Worm (Caenorhabditis elegans) whole organism, L3 larva: ENCODE results near the gene zipt-13.

Experiments used
- aly-2 ChIP-seq: fragments of 150-350 bp; optimal IDR thresholded peaks from 2 replicates; lab custom pipeline; 2014; ENCODE audit warnings: missing biosample characterization, missing genetic modification characterization
- ama-1 ChIP-seq: fragments of 150-350 bp; optimal IDR thresholded peaks from 2 replicates; lab custom pipeline; 2018
- fkh-10 ChIP-seq: sonication (generic microtip); optimal IDR thresholded peaks from 2 replicates; lab custom pipeline; 2017; ENCODE audit warnings: missing biosample characterization, missing genetic modification reagents, missing genetic modification characterization
- jun-1 ChIP-seq: fragments of 150-350 bp; optimal IDR thresholded peaks from 2 replicates; lab custom pipeline; 2014; ENCODE audit warnings: missing biosample characterization, missing genetic modification reagents, missing genetic modification characterization
- lin-39 ChIP-seq: fragments of 150-350 bp; optimal IDR thresholded peaks from 2 replicates; lab custom pipeline; 2018; ENCODE audit warnings: missing biosample characterization, missing genetic modification reagents, missing genetic modification characterization
- nhr-12 ChIP-seq: fragments of 150-350 bp; optimal IDR thresholded peaks from 2 replicates; lab custom pipeline; 2014; ENCODE audit warnings: missing biosample characterization, missing genetic modification characterization
- nhr-237 ChIP-seq: fragments of 150-350 bp; optimal IDR thresholded peaks from 2 replicates; lab custom pipeline; 2014; ENCODE audit warnings: missing biosample characterization, missing genetic modification characterization
- nhr-25 ChIP-seq: sonication (generic microtip); optimal IDR thresholded peaks from 2 replicates; lab custom pipeline; 2017; ENCODE audit warnings: missing biosample characterization, missing genetic modification characterization
- nhr-28 ChIP-seq: fragments of 150-350 bp; optimal IDR thresholded peaks from 2 replicates; lab custom pipeline; 2014; ENCODE audit warnings: missing biosample characterization, missing genetic modification characterization
- nhr-76 ChIP-seq: fragments of 150-350 bp; sonication (generic microtip); optimal IDR thresholded peaks from 5 replicates; lab custom pipeline; 2014; ENCODE audit warnings: missing biosample characterization, missing genetic modification characterization
- sea-2 ChIP-seq: fragments of 150-350 bp; sonication (generic microtip); optimal IDR thresholded peaks from 4 replicates; lab custom pipeline; 2014; ENCODE audit warnings: missing biosample characterization, missing genetic modification reagents, missing genetic modification characterization
- skn-1 ChIP-seq: fragments of 150-350 bp; optimal IDR thresholded peaks from 2 replicates; lab custom pipeline; 2014; ENCODE audit warnings: missing biosample characterization, missing genetic modification characterization
- snpc-4 ChIP-seq: fragments of 150-350 bp; optimal IDR thresholded peaks from 2 replicates; lab custom pipeline; 2014; ENCODE audit warnings: missing biosample characterization, missing genetic modification characterization
- ztf-11 ChIP-seq: fragments of 150-350 bp; optimal IDR thresholded peaks from 2 replicates; lab custom pipeline; 2014; ENCODE audit warnings: missing biosample characterization, missing genetic modification characterization

DNA sequence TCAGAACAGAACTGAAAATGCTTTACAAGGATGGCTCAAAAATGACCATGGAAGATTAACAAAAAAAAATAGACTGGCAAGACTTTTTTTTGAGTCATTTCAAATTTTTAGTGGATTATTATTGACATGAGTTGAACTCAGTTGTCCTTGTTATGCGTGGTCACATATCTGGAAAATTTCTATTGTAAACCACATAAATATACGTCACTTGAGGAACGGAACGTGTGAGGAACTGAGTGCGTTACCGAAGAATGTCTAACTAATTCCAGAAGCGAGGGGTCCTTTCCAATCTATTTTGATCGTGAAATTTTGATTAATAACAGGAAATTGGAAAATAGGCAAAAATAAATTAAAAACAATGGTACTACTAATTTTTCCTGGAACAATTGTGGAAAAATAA lies 25.6 kb upstream of the zipt-13 start:
- no peak for TF ChIP-seq snpc-4 (tag; lab: Kevin White, UChicago)
- no peak for TF ChIP-seq nhr-237 (tag; lab: Kevin White, UChicago)
- no peak for TF ChIP-seq fkh-10
- no peak for TF ChIP-seq ztf-11 (tag; lab: Kevin White, UChicago)
- TF ChIP-seq aly-2 (tag; lab: Kevin White, UChicago) = no peak
- no peak for TF ChIP-seq nhr-12 (tag; lab: Kevin White, UChicago)
- TF ChIP-seq nhr-28 = no peak
- no peak for TF ChIP-seq ama-1
- no peak for TF ChIP-seq skn-1 (tag; lab: Kevin White, UChicago)
- no peak for TF ChIP-seq jun-1 (tag; lab: Kevin White, UChicago)
- no peak for TF ChIP-seq nhr-25 (tag; lab: Kevin White, UChicago)
- TF ChIP-seq lin-39 (tag; lab: Kevin White, UChicago) = no peak
- no peak for TF ChIP-seq sea-2 (GFP tag; lab: Kevin White, UChicago)
- TF ChIP-seq nhr-76 (tag; lab: Kevin White, UChicago) = no peak
